Fruit fly (Drosophila melanogaster) Kc167 (cell line): ENCODE measurements around the gene CG5180.

Experiments used
- Myc ChIP-seq: fragments of >200 bp; optimal IDR thresholded peaks from 2 replicates; lab custom pipeline; 2017; ENCODE audit warnings: missing external identifiers
- Sin3A ChIP-seq: fragments of >200 bp; optimal IDR thresholded peaks from 2 replicates; lab custom pipeline; 2018; ENCODE audit warnings: missing external identifiers
- h ChIP-seq: fragments of >200 bp; optimal IDR thresholded peaks from 3 replicates; lab custom pipeline; 2018; ENCODE audit warnings: missing external identifiers
- insv ChIP-seq: fragments of >200 bp; optimal IDR thresholded peaks from 3 replicates; lab custom pipeline; 2018; ENCODE audit warnings: missing external identifiers
- ttk ChIP-seq: sonication (Bioruptor generic); optimal IDR thresholded peaks from 2 replicates; lab custom pipeline; 2017; ENCODE audit warnings: missing external identifiers

DNA sequence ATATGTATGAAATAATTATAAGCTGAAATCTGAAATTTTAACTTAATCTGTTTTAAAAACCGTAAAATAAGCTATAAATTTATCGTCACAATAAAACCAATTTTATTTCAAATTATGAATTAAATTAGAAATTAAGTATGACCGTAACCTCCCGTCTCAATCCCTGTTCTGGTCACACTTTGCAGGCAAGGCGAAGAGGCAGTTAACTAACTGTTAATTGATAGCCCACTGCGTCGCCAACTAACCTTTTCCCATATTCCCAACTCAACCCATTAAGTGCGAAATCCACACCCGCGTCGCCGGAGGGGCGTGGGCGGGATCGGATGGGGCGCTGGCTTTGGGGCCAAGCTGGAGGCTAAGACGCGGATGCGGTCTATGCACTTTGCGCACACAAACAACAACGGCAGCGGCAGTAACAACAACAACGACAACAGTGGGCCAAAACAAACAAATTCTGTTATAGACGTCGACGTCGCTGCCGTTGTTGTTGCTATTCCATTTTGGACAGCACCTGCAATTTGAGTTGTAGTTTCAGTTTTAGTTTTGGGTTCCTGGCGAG, 3.0 kb downstream of the CG5180 start, which contains the start of gene CG5191:
- no peak for TF ChIP-seq Sin3A (lab: Kevin White, UChicago)
- no peak for TF ChIP-seq Myc (lab: Kevin White, UChicago)
- no peak for TF ChIP-seq insv
- no peak for TF ChIP-seq h
- no peak for TF ChIP-seq ttk (lab: Kevin White, UChicago)
